Worm (Caenorhabditis elegans) whole organism, L3 larva: ENCODE data around the gene baf-1.

Experiments
- R02D3.7 ChIP-seq: fragments of 150-350 bp; optimal IDR thresholded peaks from 2 replicates; lab custom pipeline; 2014; ENCODE audit warnings: missing biosample characterization, missing genetic modification characterization
- ZK546.5 ChIP-seq: sonication (generic microtip); optimal IDR thresholded peaks from 2 replicates; lab custom pipeline; 2017; ENCODE audit warnings: missing biosample characterization, missing genetic modification characterization
- aly-2 ChIP-seq: fragments of 150-350 bp; optimal IDR thresholded peaks from 2 replicates; lab custom pipeline; 2014; ENCODE audit warnings: missing biosample characterization, missing genetic modification characterization
- ama-1 ChIP-seq: fragments of 150-350 bp; optimal IDR thresholded peaks from 2 replicates; lab custom pipeline; 2018
- ceh-28 ChIP-seq: fragments of 150-350 bp; optimal IDR thresholded peaks from 2 replicates; lab custom pipeline; 2014; ENCODE audit warnings: missing biosample characterization, missing genetic modification reagents, missing genetic modification characterization
- ceh-9 ChIP-seq: sonication (generic microtip); optimal IDR thresholded peaks from 2 replicates; lab custom pipeline; 2018; ENCODE audit warnings: missing biosample characterization, missing genetic modification characterization
- daf-12 ChIP-seq: fragments of 150-350 bp; optimal IDR thresholded peaks from 2 replicates; lab custom pipeline; 2014; ENCODE audit warnings: missing biosample characterization, missing genetic modification reagents, missing genetic modification characterization
- egl-27 ChIP-seq: sonication (generic microtip); optimal IDR thresholded peaks from 4 replicates; lab custom pipeline; 2017; ENCODE audit warnings: missing biosample characterization, missing genetic modification reagents, missing genetic modification characterization
- egl-5 ChIP-seq: fragments of 150-350 bp; optimal IDR thresholded peaks from 2 replicates; lab custom pipeline; 2017; ENCODE audit warnings: missing biosample characterization, missing genetic modification reagents, missing genetic modification characterization, inconsistent platforms
- elt-2 ChIP-seq: sonication (generic microtip); optimal IDR thresholded peaks from 2 replicates; lab custom pipeline; 2016; ENCODE audit warnings: missing genetic modification reagents, mild to moderate bottlenecking, missing genetic modification characterization, missing compliant biosample characterization
- elt-3 ChIP-seq, 3 experiments: fragments of 150-350 bp in 1 of 3; sonication (generic microtip) in 2 of 3; optimal IDR thresholded peaks; 2 replicates in 2 of 3; 4 replicates in 1 of 3; lab custom pipeline; 2014 to 2017; ENCODE audit warnings: missing biosample characterization in 3 of 3, missing genetic modification characterization in 3 of 3
- eor-1 ChIP-seq, 2 experiments: fragments of 150-350 bp; optimal IDR thresholded peaks; 2 replicates each; lab custom pipeline; 2014 to 2018; ENCODE audit warnings: missing biosample characterization in 2 of 2, missing genetic modification characterization in 2 of 2
- fkh-10 ChIP-seq: sonication (generic microtip); optimal IDR thresholded peaks from 2 replicates; lab custom pipeline; 2017; ENCODE audit warnings: missing biosample characterization, missing genetic modification reagents, missing genetic modification characterization
- fos-1 ChIP-seq: fragments of 150-350 bp; optimal IDR thresholded peaks from 2 replicates; lab custom pipeline; 2014; ENCODE audit warnings: missing biosample characterization, missing genetic modification characterization
- jun-1 ChIP-seq: fragments of 150-350 bp; optimal IDR thresholded peaks from 2 replicates; lab custom pipeline; 2014; ENCODE audit warnings: missing biosample characterization, missing genetic modification reagents, missing genetic modification characterization
- lin-15B ChIP-seq: fragments of 150-350 bp; optimal IDR thresholded peaks from 2 replicates; lab custom pipeline; 2014; ENCODE audit warnings: missing biosample characterization, missing genetic modification characterization
- lin-39 ChIP-seq: fragments of 150-350 bp; optimal IDR thresholded peaks from 2 replicates; lab custom pipeline; 2018; ENCODE audit warnings: missing biosample characterization, missing genetic modification reagents, missing genetic modification characterization
- lsy-12 ChIP-seq: sonication (generic microtip); optimal IDR thresholded peaks from 2 replicates; lab custom pipeline; 2016; ENCODE audit warnings: mild to moderate bottlenecking, missing genetic modification characterization, missing compliant biosample characterization
- mdl-1 ChIP-seq: fragments of 150-350 bp; optimal IDR thresholded peaks from 2 replicates; lab custom pipeline; 2014; ENCODE audit warnings: missing biosample characterization, missing genetic modification characterization
- mml-1 ChIP-seq: fragments of 150-350 bp; sonication (generic microtip); optimal IDR thresholded peaks from 3 replicates; lab custom pipeline; 2014; ENCODE audit warnings: missing biosample characterization, missing genetic modification characterization
- nfya-1 ChIP-seq: sonication (generic microtip); optimal IDR thresholded peaks from 2 replicates; lab custom pipeline; 2017; ENCODE audit warnings: missing genetic modification characterization, mild to moderate bottlenecking, missing compliant biosample characterization, antibody characterized with exemption, moderate library complexity; ENCODE audit not compliant: insufficient read depth
- nhr-12 ChIP-seq: fragments of 150-350 bp; optimal IDR thresholded peaks from 2 replicates; lab custom pipeline; 2014; ENCODE audit warnings: missing biosample characterization, missing genetic modification characterization
- nhr-23 ChIP-seq: fragments of 150-350 bp; optimal IDR thresholded peaks from 2 replicates; lab custom pipeline; 2014; ENCODE audit warnings: missing biosample characterization, missing genetic modification reagents, missing genetic modification characterization
- nhr-237 ChIP-seq: fragments of 150-350 bp; optimal IDR thresholded peaks from 2 replicates; lab custom pipeline; 2014; ENCODE audit warnings: missing biosample characterization, missing genetic modification characterization
- nhr-25 ChIP-seq: sonication (generic microtip); optimal IDR thresholded peaks from 2 replicates; lab custom pipeline; 2017; ENCODE audit warnings: missing biosample characterization, missing genetic modification characterization
- nhr-43 ChIP-seq: sonication (generic microtip); optimal IDR thresholded peaks from 2 replicates; lab custom pipeline; 2016; ENCODE audit warnings: mild to moderate bottlenecking, missing genetic modification characterization, missing compliant biosample characterization; ENCODE audit not compliant: poor library complexity, severe bottlenecking
- nhr-67 ChIP-seq: fragments of 150-350 bp; optimal IDR thresholded peaks from 2 replicates; lab custom pipeline; 2014; ENCODE audit warnings: missing biosample characterization, missing genetic modification characterization
- nhr-76 ChIP-seq: fragments of 150-350 bp; sonication (generic microtip); optimal IDR thresholded peaks from 5 replicates; lab custom pipeline; 2014; ENCODE audit warnings: missing biosample characterization, missing genetic modification characterization
- nhr-77 ChIP-seq: fragments of 150-350 bp; optimal IDR thresholded peaks from 2 replicates; lab custom pipeline; 2014; ENCODE audit warnings: missing biosample characterization, missing genetic modification characterization
- pha-4 ChIP-seq: fragments of 150-350 bp; optimal IDR thresholded peaks from 2 replicates; lab custom pipeline; 2014; ENCODE audit warnings: missing biosample characterization, missing genetic modification reagents, missing genetic modification characterization
- pqm-1 ChIP-seq: fragments of 150-350 bp; optimal IDR thresholded peaks from 2 replicates; lab custom pipeline; 2017; ENCODE audit warnings: missing biosample characterization, missing genetic modification characterization, inconsistent platforms
- sea-2 ChIP-seq: fragments of 150-350 bp; sonication (generic microtip); optimal IDR thresholded peaks from 4 replicates; lab custom pipeline; 2014; ENCODE audit warnings: missing biosample characterization, missing genetic modification reagents, missing genetic modification characterization
- skn-1 ChIP-seq: fragments of 150-350 bp; optimal IDR thresholded peaks from 2 replicates; lab custom pipeline; 2014; ENCODE audit warnings: missing biosample characterization, missing genetic modification characterization
- snpc-4 ChIP-seq: fragments of 150-350 bp; optimal IDR thresholded peaks from 2 replicates; lab custom pipeline; 2014; ENCODE audit warnings: missing biosample characterization, missing genetic modification characterization
- tbx-2 ChIP-seq: sonication (generic microtip); optimal IDR thresholded peaks from 2 replicates; lab custom pipeline; 2016; ENCODE audit warnings: mild to moderate bottlenecking, missing genetic modification characterization, missing compliant biosample characterization
- unc-39 ChIP-seq: sonication (generic microtip); optimal IDR thresholded peaks from 4 replicates; lab custom pipeline; 2017; ENCODE audit warnings: missing biosample characterization, missing genetic modification characterization
- unc-62 ChIP-seq: fragments of 150-350 bp; sonication (generic microtip); optimal IDR thresholded peaks from 4 replicates; lab custom pipeline; 2014; ENCODE audit warnings: missing biosample characterization, missing genetic modification reagents, missing genetic modification characterization
- zag-1 ChIP-seq: fragments of 150-350 bp; optimal IDR thresholded peaks from 2 replicates; lab custom pipeline; 2014; ENCODE audit warnings: missing biosample characterization, missing genetic modification characterization
- ztf-11 ChIP-seq: fragments of 150-350 bp; optimal IDR thresholded peaks from 2 replicates; lab custom pipeline; 2014; ENCODE audit warnings: missing biosample characterization, missing genetic modification characterization
- ztf-4 ChIP-seq: fragments of 150-350 bp; optimal IDR thresholded peaks from 2 replicates; lab custom pipeline; 2014; ENCODE audit warnings: missing biosample characterization, missing genetic modification characterization

The baf-1 gene

ce11 chrIII:9449831-9450230 is 17.4 kb upstream of the baf-1 start, which contains the start of gene F54C8.6:
TSS of gene F54C8.6 (minus strand) at chrIII:9449931.
- TF ChIP-seq pha-4 (tag; lab: Kevin White, UChicago) = no peak
- TF ChIP-seq nhr-77 (tag; lab: Kevin White, UChicago) = no peak
- TF ChIP-seq egl-5 = no peak
- no peak for TF ChIP-seq unc-62 (GFP tag; lab: Kevin White, UChicago)
- no peak for TF ChIP-seq nhr-67

- TF ChIP-seq nhr-25 (tag; lab: Kevin White, UChicago) (no peak), sea-2 (no peak), pqm-1 (peak; percentile 39), nfya-1 (tag; lab: Kevin White, UChicago) (peak; percentile 24), egl-5 (peak; percentile 6), lin-39 (tag; lab: Kevin White, UChicago) (peak; percentile 80), nhr-23 (tag; lab: Kevin White, UChicago) (peak; percentile 14)
Measured at ce11 chrIII:9450933-9451332, 16.3 kb upstream of the baf-1 start.

- TF ChIP-seq egl-5 = no peak
- TF ChIP-seq ZK546.5 (tag; lab: Kevin White, UChicago) = no peak
- TF ChIP-seq unc-62 (GFP tag; lab: Kevin White, UChicago) = no peak
- TF ChIP-seq fos-1 (tag; lab: Kevin White, UChicago) = no peak
- TF ChIP-seq fkh-10 (GFP tag; lab: Kevin White, UChicago) = no peak
- no peak for TF ChIP-seq nhr-12 (tag; lab: Kevin White, UChicago)
- TF ChIP-seq ama-1 = no peak
- TF ChIP-seq lsy-12 = no peak
- no peak for TF ChIP-seq ztf-11 (tag; lab: Kevin White, UChicago)
- TF ChIP-seq unc-39 (tag; lab: Kevin White, UChicago) = no peak
- no peak for TF ChIP-seq ceh-28 (tag; lab: Kevin White, UChicago)
- no peak for TF ChIP-seq pha-4 (tag; lab: Kevin White, UChicago)
- no peak for TF ChIP-seq lin-15B
- TF ChIP-seq nhr-23 (tag; lab: Kevin White, UChicago) = no peak
Measured at ce11 chrIII:9453962-9454361, 13.3 kb upstream of the baf-1 start, which contains the start of gene F54C8.7. TSS of gene F54C8.7 (minus strand) at chrIII:9454062.

- TF ChIP-seq nhr-43 (tag; lab: Kevin White, UChicago) (peak; percentile 17), nhr-23 (tag; lab: Kevin White, UChicago) (peak; percentile 40), tbx-2 (tag; lab: Kevin White, UChicago) (no peak), nhr-77 (tag; lab: Kevin White, UChicago) (no peak)
- TF ChIP-seq, all 47 proteins: peak for 2
Measured at ce11 chrIII:9454730-9455129, 12.5 kb upstream of the baf-1 start.

ce11 chrIII:9455980-9456658 is 11.1 kb upstream of the baf-1 start, which contains the start of the genes rheb-1 and spk-1:
TSS of gene rheb-1 (minus strand) at chrIII:9456030.
TSS of gene spk-1 (plus strand) at chrIII:9456608.
- TF ChIP-seq ZK546.5 (tag; lab: Kevin White, UChicago) (peak; percentile 90), nhr-237 (tag; lab: Kevin White, UChicago) (no peak), nhr-67 (no peak), lin-15B (peak; percentile 86), tbx-2 (tag; lab: Kevin White, UChicago) (peak; percentile 66), egl-5 (peak; percentile 61), nhr-77 (tag; lab: Kevin White, UChicago) (no peak), ztf-4 (tag; lab: Kevin White, UChicago) (peak; percentile 58), ceh-9 (tag; lab: Kevin White, UChicago) (no peak), elt-2 (tag; lab: Kevin White, UChicago) (peak; percentile 98), eor-1 (tag; optimal IDR thresholded peaks at IDR 0.05; lab: Kevin White, UChicago) (no peak), ztf-11 (tag; lab: Kevin White, UChicago) (no peak), zag-1 (tag; lab: Kevin White, UChicago) (no peak), elt-3 (tag; optimal IDR thresholded peaks at IDR 0.05; lab: Kevin White, UChicago) (no peak), jun-1 (peak; percentile 90), ama-1 (peak; percentile 65), R02D3.7 (tag; lab: Kevin White, UChicago) (peak; percentile 71), fkh-10 (GFP tag; lab: Kevin White, UChicago) (peak; percentile 47), nhr-25 (tag; lab: Kevin White, UChicago) (peak; percentile 90), mdl-1 (peak; percentile 7), nhr-23 (tag; lab: Kevin White, UChicago) (peak; percentile 83), daf-12 (tag; lab: Kevin White, UChicago) (no peak), pha-4 (tag; lab: Kevin White, UChicago) (peak; percentile 99), lin-39 (tag; lab: Kevin White, UChicago) (peak; percentile 94), unc-39 (tag; lab: Kevin White, UChicago) (no peak), aly-2 (tag; lab: Kevin White, UChicago) (no peak), nhr-76 (tag; lab: Kevin White, UChicago) (no peak), mml-1 (tag; lab: Kevin White, UChicago) (no peak), egl-27 (tag; lab: Kevin White, UChicago) (peak; percentile 62), lsy-12 (peak; percentile 95), sea-2 (no peak), ceh-28 (tag; lab: Kevin White, UChicago) (peak; percentile 91), nfya-1 (tag; lab: Kevin White, UChicago) (peak; percentile 95), snpc-4 (peak; percentile 92), skn-1 (tag; lab: Kevin White, UChicago) (peak; percentile 39)
